Fruit fly (Drosophila melanogaster) whole organism, pupa: Measurements from ENCODE around the gene CG31789.

ENCODE experiments used
- CG13204 ChIP-seq: fragments of 200-800 bp; sonication (Bioruptor generic); optimal IDR thresholded peaks from 2 replicates; lab custom pipeline; 2018; ENCODE audit warnings: missing biosample characterization, mild to moderate bottlenecking, missing genetic modification characterization, moderate library complexity
- CG14655 ChIP-seq: fragments of 200-800 bp; sonication (Bioruptor generic); optimal IDR thresholded peaks from 3 replicates; lab custom pipeline; 2017; ENCODE audit warnings: mild to moderate bottlenecking, missing biosample characterization, missing genetic modification reagents, missing genetic modification characterization
- CG15710 ChIP-seq: fragments of 200-800 bp; sonication (Bioruptor generic); optimal IDR thresholded peaks from 2 replicates; lab custom pipeline; 2018; ENCODE audit warnings: missing biosample characterization, mild to moderate bottlenecking, missing genetic modification characterization, moderate library complexity
- Ets98B ChIP-seq: fragments of 200-800 bp; sonication (Bioruptor generic); IDR thresholded peaks from 2 replicates; pipeline ENCODE4 v1.3.6; 2022; ENCODE audit warnings: missing biosample characterization, missing genetic modification characterization
- Pif1A ChIP-seq: fragments of 200-800 bp; sonication (Bioruptor generic); optimal IDR thresholded peaks from 3 replicates; lab custom pipeline; 2016; ENCODE audit warnings: missing biosample characterization, missing genetic modification characterization
- Pif1B ChIP-seq: fragments of 200-800 bp; sonication (Bioruptor generic); optimal IDR thresholded peaks from 3 replicates; lab custom pipeline; 2016; ENCODE audit warnings: missing biosample characterization, missing genetic modification characterization

dm6 chr2L:18641087-18641486, 35.4 kb downstream of the CG31789 start:
- TF ChIP-seq CG14655 (GFP tag; lab: Kevin White, UChicago) (no peak), Pif1A (GFP tag; lab: Kevin White, UChicago) (no peak), Pif1B (GFP tag; lab: Kevin White, UChicago) (no peak), CG13204 (GFP tag; lab: Kevin White, UChicago) (no peak), CG15710 (tag; lab: Kevin White, UChicago) (no peak), Ets98B (no peak)
